Fruit fly (Drosophila melanogaster): ENCODE data around the gene CG9555.
A peak's percentile ranks its signal among the peaks of the same experiment; 100 is the strongest.

The CG9555 gene

DNA sequence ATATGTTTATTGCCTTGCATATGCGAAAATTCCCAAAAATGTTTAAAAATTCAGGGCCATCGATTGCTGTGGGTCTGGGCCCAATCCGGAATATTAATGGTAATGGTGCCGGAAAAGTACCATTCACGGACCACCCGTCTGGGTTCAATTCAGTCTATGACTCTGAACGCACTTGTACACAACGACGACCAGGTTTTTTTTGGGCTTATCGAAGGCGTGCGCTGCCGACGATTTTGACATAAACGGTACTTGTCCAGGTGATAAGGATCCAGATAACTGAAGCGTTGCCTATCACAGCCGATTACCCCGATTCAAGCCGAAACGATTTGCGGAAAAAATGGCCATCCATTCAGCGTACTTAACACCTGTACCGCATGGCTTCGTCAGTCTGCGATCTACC, at the start of gene CG9555:
Gene CG9555, plus strand, starts transcription at position 153 of the 400 bp plus-strand sequence.
- TF ChIP-seq brk (GFP tag; optimal IDR thresholded peaks at IDR 0.05) (no peak), psq (GFP tag; optimal IDR thresholded peaks at IDR 0.05) (no peak), h (GFP tag; optimal IDR thresholded peaks at IDR 0.05) (peak; percentile 92), Dif (GFP tag; optimal IDR thresholded peaks at IDR 0.05; ENCODE audit: partially characterized antibody) (no peak), Rel (GFP tag; optimal IDR thresholded peaks at IDR 0.05) (no peak), Rel (tag; optimal IDR thresholded peaks at IDR 0.05) (peak; percentile 86)

DNA sequence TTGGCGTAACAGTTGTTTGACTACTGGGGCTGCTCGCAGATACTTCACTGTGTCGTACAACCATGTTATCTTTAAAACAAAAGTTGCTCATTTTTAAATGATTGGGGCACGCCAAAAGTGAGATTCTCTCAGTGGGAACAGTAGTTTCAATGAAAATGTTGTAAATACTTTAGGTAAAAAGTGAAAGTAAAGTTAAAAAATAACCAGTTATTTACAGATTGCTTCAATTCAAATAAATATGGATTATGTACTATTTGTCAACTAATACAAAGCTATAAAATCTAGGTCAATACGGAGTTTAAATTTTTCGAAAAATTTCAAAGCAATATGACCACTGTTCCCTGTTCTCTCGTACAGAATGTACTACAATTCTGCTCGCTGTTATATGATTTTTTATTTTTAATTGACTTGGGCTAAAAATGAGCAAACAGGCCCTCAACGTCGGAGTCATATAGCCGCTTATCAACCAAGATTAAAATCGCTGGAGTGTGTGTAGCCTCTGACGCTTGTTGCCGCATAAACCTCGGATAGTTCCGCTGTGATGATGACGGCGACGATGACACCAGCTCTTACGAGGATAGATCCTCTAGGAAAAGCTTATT, 49.7 kb upstream of the CG9555 start, which contains the start of gene Argl:
Gene Argl, minus strand, starts transcription at position 370 of the 602 bp plus-strand sequence.
- peak; percentile 65 for TF ChIP-seq fru (GFP tag; optimal IDR thresholded peaks at IDR 0.05)
- no peak for TF ChIP-seq Mio (GFP tag; optimal IDR thresholded peaks at IDR 0.05)
- TF ChIP-seq CG9705 (GFP tag; optimal IDR thresholded peaks at IDR 0.05), result no peak
- peak; percentile 21 for TF ChIP-seq h (GFP tag; optimal IDR thresholded peaks at IDR 0.05)
- peak in 1 of 2 experiments; percentile 49 for TF ChIP-seq foxo (GFP tag; optimal IDR thresholded peaks at IDR 0.05)
- TF ChIP-seq GATAd (GFP tag; optimal IDR thresholded peaks at IDR 0.05), result no peak
- TF ChIP-seq tai (GFP tag; optimal IDR thresholded peaks at IDR 0.05), result no peak
- peak; percentile 6 for TF ChIP-seq Sp1 (GFP tag; optimal IDR thresholded peaks at IDR 0.05)
- TF ChIP-seq OdsH (GFP tag; optimal IDR thresholded peaks at IDR 0.05), result peak; percentile 13
- TF ChIP-seq br (GFP tag; optimal IDR thresholded peaks at IDR 0.05), result no peak
- TF ChIP-seq N (GFP tag; optimal IDR thresholded peaks at IDR 0.05), result no peak
- TF ChIP-seq Hnf4 (GFP tag; optimal IDR thresholded peaks at IDR 0.05), result peak; percentile 8
- peak; percentile 3 for TF ChIP-seq brk (GFP tag; optimal IDR thresholded peaks at IDR 0.05)
- no peak for TF ChIP-seq dl (GFP tag; optimal IDR thresholded peaks at IDR 0.05; ENCODE audit: insufficient read depth in 1 of 2, partially characterized antibody in 2 of 2)
- TF ChIP-seq Dif (GFP tag; optimal IDR thresholded peaks at IDR 0.05; ENCODE audit: partially characterized antibody), result no peak
- TF ChIP-seq pan (optimal IDR thresholded peaks at IDR 0.05), result no peak
- no peak for TF ChIP-seq Hr78 (GFP tag; optimal IDR thresholded peaks at IDR 0.05)
- TF ChIP-seq Vsx2 (GFP tag; optimal IDR thresholded peaks at IDR 0.05; ENCODE audit: partially characterized antibody), result no peak
- TF ChIP-seq sv (GFP tag; optimal IDR thresholded peaks at IDR 0.05), result no peak
- TF ChIP-seq dsf (GFP tag; optimal IDR thresholded peaks at IDR 0.05; ENCODE audit: borderline replicate concordance), result no peak
- no peak for TF ChIP-seq sage (GFP tag; optimal IDR thresholded peaks at IDR 0.05)
- no peak for TF ChIP-seq CrebA (GFP tag; optimal IDR thresholded peaks at IDR 0.05; ENCODE audit: borderline replicate concordance)
- no peak for TF ChIP-seq woc (GFP tag; optimal IDR thresholded peaks at IDR 0.05)
- TF ChIP-seq rgr (GFP tag; optimal IDR thresholded peaks at IDR 0.05), result peak; percentile 24
- no peak for TF ChIP-seq Dfd (GFP tag; optimal IDR thresholded peaks at IDR 0.05)
- no peak for TF ChIP-seq HLH106 (tag; optimal IDR thresholded peaks at IDR 0.05)

DNA sequence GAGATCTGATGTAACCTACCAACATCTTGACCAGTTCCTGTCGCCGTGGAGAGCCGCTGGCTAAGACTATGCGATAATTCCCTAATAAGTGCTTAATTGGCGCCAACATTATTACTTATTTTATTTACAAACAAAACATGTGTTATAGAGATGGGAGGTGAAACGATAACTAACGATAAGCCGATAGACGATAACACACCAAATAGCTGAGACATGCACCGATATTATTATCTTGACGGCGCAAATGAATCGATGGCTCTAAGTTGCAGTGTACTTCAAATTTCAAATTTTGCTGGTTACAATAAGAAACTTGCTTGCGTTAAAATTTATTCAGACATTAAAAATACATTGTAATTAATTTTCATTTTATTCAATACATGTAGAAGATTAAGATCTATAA, 48.4 kb upstream of the CG9555 start, which contains the start of gene CG9515:
Gene CG9515, minus strand, starts transcription at position 148 of the 400 bp plus-strand sequence.
- TF ChIP-seq Hnf4 (GFP tag; optimal IDR thresholded peaks at IDR 0.05) (peak; percentile 1), GATAd (GFP tag; optimal IDR thresholded peaks at IDR 0.05) (no peak), brk (GFP tag; optimal IDR thresholded peaks at IDR 0.05) (peak; percentile 61), Rel (GFP tag; optimal IDR thresholded peaks at IDR 0.05) (no peak), Rel (tag; optimal IDR thresholded peaks at IDR 0.05) (peak; percentile 7), jim (GFP tag; optimal IDR thresholded peaks at IDR 0.05) (no peak), sage (GFP tag; optimal IDR thresholded peaks at IDR 0.05) (peak; percentile 15)

DNA sequence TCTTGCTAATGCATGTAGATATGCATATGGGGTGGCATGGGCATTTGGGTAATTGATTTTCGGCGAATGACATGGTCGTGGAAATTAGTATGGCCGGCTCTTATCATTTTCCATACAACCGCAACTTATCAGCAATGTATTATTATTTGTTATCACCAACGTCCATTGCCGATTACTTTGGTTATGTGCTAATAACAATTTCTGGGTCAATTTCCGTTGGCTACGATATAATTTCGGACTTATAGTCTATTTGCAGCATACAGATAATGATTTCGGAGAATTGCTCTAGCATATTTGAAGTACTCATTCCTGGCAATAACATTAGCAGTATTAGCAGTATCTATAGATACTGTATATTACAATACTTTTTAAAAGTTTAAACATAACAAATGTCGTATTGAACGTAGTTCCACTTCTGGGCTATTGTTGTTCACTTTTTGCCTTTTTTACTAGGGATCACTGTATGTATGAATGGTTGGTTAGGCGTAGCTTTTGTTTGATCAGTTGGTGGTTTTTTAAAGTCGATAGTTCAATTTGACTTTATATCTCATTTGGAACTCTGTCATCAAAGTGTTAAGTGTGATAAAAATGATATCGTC, 44.7 kb upstream of the CG9555 start, which contains the start of gene CG46397:
Gene CG46397, plus strand, starts transcription at position 549 of the 599 bp plus-strand sequence.
- TF ChIP-seq psq (GFP tag; optimal IDR thresholded peaks at IDR 0.05) (no peak), N (GFP tag; optimal IDR thresholded peaks at IDR 0.05) (no peak)

DNA sequence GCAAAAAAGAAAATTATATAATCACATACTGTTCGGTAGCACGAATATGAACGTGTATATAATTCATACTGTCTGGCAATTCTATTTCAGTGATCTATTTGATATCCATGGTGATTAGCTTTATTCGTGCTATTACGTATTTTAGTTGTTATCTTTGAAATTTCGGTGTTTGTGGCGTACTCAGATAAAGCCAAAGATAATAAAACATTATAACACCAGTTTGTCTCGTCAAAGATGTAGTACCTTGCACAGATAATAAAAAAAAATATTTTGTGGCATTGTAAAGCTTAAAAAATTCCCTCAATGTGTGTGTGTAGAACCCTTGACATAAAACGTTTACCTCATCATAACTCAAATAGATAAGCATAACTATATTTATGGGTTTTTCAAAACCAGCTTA, 43.5 kb upstream of the CG9555 start:
- TF ChIP-seq Myc (optimal IDR thresholded peaks at IDR 0.05) (no peak), dl (GFP tag; optimal IDR thresholded peaks at IDR 0.05; ENCODE audit: insufficient read depth in 1 of 2, partially characterized antibody in 2 of 2) (no peak), br (GFP tag; optimal IDR thresholded peaks at IDR 0.05) (no peak), sage (GFP tag; optimal IDR thresholded peaks at IDR 0.05) (no peak), Rel (GFP tag; optimal IDR thresholded peaks at IDR 0.05) (no peak), Rel (tag; optimal IDR thresholded peaks at IDR 0.05) (no peak), rgr (GFP tag; optimal IDR thresholded peaks at IDR 0.05) (no peak), jim (GFP tag; optimal IDR thresholded peaks at IDR 0.05) (no peak), woc (GFP tag; optimal IDR thresholded peaks at IDR 0.05) (no peak), usp (GFP tag; optimal IDR thresholded peaks at IDR 0.05) (no peak), fru (GFP tag; optimal IDR thresholded peaks at IDR 0.05) (no peak), Vsx2 (GFP tag; optimal IDR thresholded peaks at IDR 0.05; ENCODE audit: partially characterized antibody) (no peak)
